Fruit fly (Drosophila melanogaster): ENCODE data around the gene Acbp1.
A peak's percentile ranks its signal among the peaks of the same experiment; 100 is the strongest.

The Acbp1 gene

DNA sequence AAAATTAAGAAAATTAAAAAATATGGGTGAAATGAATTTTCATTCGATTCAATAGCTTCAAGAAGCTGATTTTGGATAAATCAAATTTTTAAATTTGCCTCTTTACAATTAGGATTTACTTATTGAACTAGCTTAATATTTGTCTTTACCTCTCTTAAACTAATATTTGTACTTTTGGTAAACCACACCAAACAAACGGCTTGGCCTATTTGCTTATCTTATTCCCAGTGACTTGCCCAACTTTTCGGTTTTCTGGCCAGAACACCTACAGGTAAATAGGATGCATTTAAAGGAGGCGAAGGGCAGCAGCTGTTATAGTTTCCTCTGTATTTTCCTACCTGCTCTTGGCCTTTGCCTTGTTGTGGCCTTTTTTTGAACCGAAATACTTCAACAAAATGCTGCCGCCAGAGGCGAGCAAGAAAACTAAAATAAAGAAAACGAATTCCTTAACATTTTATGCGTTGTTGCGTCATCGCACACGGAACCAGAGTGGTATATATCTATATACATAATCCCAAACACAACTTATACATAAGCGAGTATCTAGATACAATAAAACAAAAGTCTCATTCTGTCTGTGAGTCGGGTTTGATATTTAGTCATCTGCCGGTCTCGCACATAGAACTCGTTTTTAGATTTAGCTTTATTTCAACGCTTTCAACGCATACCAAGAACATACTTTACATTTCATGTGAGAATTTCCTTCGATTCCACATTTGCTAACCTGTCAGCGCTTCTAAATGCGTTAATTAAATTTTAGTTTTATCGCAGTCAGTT is 3.7 kb upstream of the Acbp1 start (continued):
- peak; percentile 84 for TF ChIP-seq fd102C (GFP tag; optimal IDR thresholded peaks at IDR 0.05)
- TF ChIP-seq Camta (GFP tag; optimal IDR thresholded peaks at IDR 0.05), result no peak
- TF ChIP-seq CG2120 (GFP tag; optimal IDR thresholded peaks at IDR 0.05), result no peak
- TF ChIP-seq Bdp1 (GFP tag; optimal IDR thresholded peaks at IDR 0.05), result no peak
- TF ChIP-seq tll (GFP tag; optimal IDR thresholded peaks at IDR 0.05), result peak in 1 of 2 experiments; percentile 99
- no peak for TF ChIP-seq CG12659 (GFP tag; optimal IDR thresholded peaks at IDR 0.05)
- no peak for TF ChIP-seq Ada2b (GFP tag; IDR thresholded peaks at IDR 0.05)
- no peak for TF ChIP-seq luna (GFP tag; optimal IDR thresholded peaks at IDR 0.05)
- TF ChIP-seq CG13287 (GFP tag; IDR thresholded peaks at IDR 0.05; ENCODE audit: partially characterized antibody), result no peak
- peak; percentile 68 for TF ChIP-seq CG7745 (tag; optimal IDR thresholded peaks at IDR 0.05)
- no peak for TF ChIP-seq Six4 (GFP tag; optimal IDR thresholded peaks at IDR 0.05)
- no peak for TF ChIP-seq D19B (GFP tag; optimal IDR thresholded peaks at IDR 0.05)
- no peak for TF ChIP-seq CG11723 (GFP tag; optimal IDR thresholded peaks at IDR 0.05)
- no peak for TF ChIP-seq hbn (GFP tag; IDR thresholded peaks at IDR 0.05; ENCODE audit: partially characterized antibody)
- TF ChIP-seq sens (GFP tag), result peak; percentile 77
- no peak for TF ChIP-seq ara (GFP tag; IDR thresholded peaks at IDR 0.05)
- TF ChIP-seq CG3163 (GFP tag; optimal IDR thresholded peaks at IDR 0.05), result no peak
- TF ChIP-seq CG10431 (GFP tag; optimal IDR thresholded peaks at IDR 0.05), result no peak
- peak; percentile 47 for TF ChIP-seq Kr (GFP tag; optimal IDR thresholded peaks at IDR 0.05)
- no peak for TF ChIP-seq Abd-B (GFP tag; optimal IDR thresholded peaks at IDR 0.05)
- TF ChIP-seq Awh (GFP tag; IDR thresholded peaks at IDR 0.05), result no peak
- TF ChIP-seq CG4360 (GFP tag; IDR thresholded peaks at IDR 0.05), result no peak
- no peak for TF ChIP-seq CG13775 (GFP tag; optimal IDR thresholded peaks at IDR 0.05)
- no peak for TF ChIP-seq kay (GFP tag; optimal IDR thresholded peaks at IDR 0.05)
- TF ChIP-seq CG9817 (tag; optimal IDR thresholded peaks at IDR 0.05), result no peak
- TF ChIP-seq zen (tag; optimal IDR thresholded peaks at IDR 0.05), result peak; percentile 73
- TF ChIP-seq Side (GFP tag; optimal IDR thresholded peaks at IDR 0.05), result peak; percentile 17
- no peak for TF ChIP-seq CG17385 (GFP tag; optimal IDR thresholded peaks at IDR 0.05)
- no peak for TF ChIP-seq btn (GFP tag; optimal IDR thresholded peaks at IDR 0.05)
- TF ChIP-seq zen2 (GFP tag; IDR thresholded peaks at IDR 0.05; ENCODE audit: partially characterized antibody), result no peak
- no peak for TF ChIP-seq Aef1 (GFP tag; IDR thresholded peaks at IDR 0.05)
- peak; percentile 57 for TF ChIP-seq CG6813 (GFP tag; optimal IDR thresholded peaks at IDR 0.05)
- peak; percentile 10 for TF ChIP-seq nau (GFP tag; optimal IDR thresholded peaks at IDR 0.05)
- peak; percentile 19 for TF ChIP-seq CG1603 (tag; optimal IDR thresholded peaks at IDR 0.05)
- no peak for TF ChIP-seq CG4617 (GFP tag; optimal IDR thresholded peaks at IDR 0.05; ENCODE audit: borderline replicate concordance)
- no peak for TF ChIP-seq pita (GFP tag; optimal IDR thresholded peaks at IDR 0.05)
- no peak for TF ChIP-seq CG31224 (GFP tag; IDR thresholded peaks at IDR 0.05)
- TF ChIP-seq CG2712 (tag; optimal IDR thresholded peaks at IDR 0.05), result peak; percentile 16
- no peak for TF ChIP-seq Gsc (GFP tag; IDR thresholded peaks at IDR 0.05)
- TF ChIP-seq CG10147 (GFP tag; optimal IDR thresholded peaks at IDR 0.05), result no peak
- peak; percentile 39 for TF ChIP-seq CG9727 (GFP tag; optimal IDR thresholded peaks at IDR 0.05)
- no peak for TF ChIP-seq CG8089 (GFP tag; optimal IDR thresholded peaks at IDR 0.05)
- no peak for TF ChIP-seq Jarid2 (GFP tag; optimal IDR thresholded peaks at IDR 0.05)
- TF ChIP-seq Usf (GFP tag; optimal IDR thresholded peaks at IDR 0.05), result no peak
- TF ChIP-seq Hr51 (GFP tag; optimal IDR thresholded peaks at IDR 0.05), result no peak
- TF ChIP-seq dmrt11E (tag; optimal IDR thresholded peaks at IDR 0.05), result peak; percentile 53
- no peak for TF ChIP-seq phol (tag; optimal IDR thresholded peaks at IDR 0.05)

Data from whole organism, embryonic.